Worm (Caenorhabditis elegans) whole organism, L4 larva: ENCODE data around the gene C54G7.1.

Experiments
- F10B5.3 ChIP-seq: sonication (generic microtip); optimal IDR thresholded peaks from 2 replicates; lab custom pipeline; 2016; ENCODE audit warnings: mild to moderate bottlenecking, missing genetic modification characterization, missing compliant biosample characterization
- F37D6.2 ChIP-seq: sonication (generic microtip); optimal IDR thresholded peaks from 2 replicates; lab custom pipeline; 2016; ENCODE audit warnings: mild to moderate bottlenecking, missing genetic modification characterization, missing compliant biosample characterization
- F44E2.7 ChIP-seq: fragments of 200-800 bp; sonication (Bioruptor generic); IDR thresholded peaks from 2 replicates; pipeline ENCODE4 v2.1.2; 2022; ENCODE audit warnings: missing genetic modification characterization, missing compliant biosample characterization
- R02D3.7 ChIP-seq: fragments of 150-350 bp; sonication (generic microtip); optimal IDR thresholded peaks from 3 replicates; lab custom pipeline; 2014; ENCODE audit warnings: missing biosample characterization, missing genetic modification characterization
- T20F7.1 ChIP-seq: fragments of 200-800 bp; sonication (Bioruptor generic); optimal IDR thresholded peaks from 2 replicates; lab custom pipeline; 2018; ENCODE audit warnings: mild to moderate bottlenecking, missing genetic modification characterization, missing compliant biosample characterization
- Y48G9A.11 ChIP-seq: fragments of 200-800 bp; sonication (Bioruptor generic); IDR thresholded peaks from 2 replicates; pipeline ENCODE4 v1.3.6; 2022; ENCODE audit warnings: missing genetic modification reagents, missing genetic modification characterization, missing compliant biosample characterization
- Y5F2A.4 ChIP-seq: fragments of 200-800 bp; sonication (Bioruptor generic); optimal IDR thresholded peaks from 2 replicates; lab custom pipeline; 2018; ENCODE audit warnings: mild to moderate bottlenecking, missing genetic modification characterization, missing compliant biosample characterization
- Y75B8A.6 ChIP-seq: fragments of 200-800 bp; sonication (Bioruptor generic); IDR thresholded peaks from 2 replicates; pipeline ENCODE4 v1.3.6; 2022; ENCODE audit warnings: missing genetic modification reagents, missing genetic modification characterization, missing compliant biosample characterization
- ZK337.2 ChIP-seq: fragments of 200-800 bp; sonication (Bioruptor generic); IDR thresholded peaks from 2 replicates; pipeline ENCODE4 v1.3.6; 2022; ENCODE audit warnings: missing genetic modification reagents, missing genetic modification characterization, missing compliant biosample characterization
- aha-1 ChIP-seq: fragments of 150-350 bp; peaks from one replicate; lab custom pipeline; 2014; ENCODE audit warnings: missing biosample characterization, missing genetic modification characterization
- ama-1 ChIP-seq: fragments of 150-350 bp; optimal IDR thresholded peaks from 2 replicates; lab custom pipeline; 2014; ENCODE audit warnings: inconsistent platforms, mixed read lengths
- arid-1 ChIP-seq: fragments of 200-800 bp; sonication (Bioruptor generic); conservative IDR thresholded peaks from 2 replicates; pipeline ENCODE4 v1.3.6; 2022; ENCODE audit warnings: missing genetic modification reagents, missing genetic modification characterization, missing compliant biosample characterization
- attf-4 ChIP-seq: sonication (generic microtip); optimal IDR thresholded peaks from 3 replicates; lab custom pipeline; 2017; ENCODE audit warnings: missing biosample characterization, missing genetic modification characterization
- ceh-20 ChIP-seq: fragments of 200-800 bp; sonication (Bioruptor generic); IDR thresholded peaks from 2 replicates; pipeline ENCODE4 v1.3.6; 2022; ENCODE audit warnings: missing genetic modification reagents, missing genetic modification characterization, missing compliant biosample characterization
- ceh-62 ChIP-seq: sonication (generic microtip); optimal IDR thresholded peaks from 2 replicates; lab custom pipeline; 2017; ENCODE audit warnings: missing biosample characterization, missing genetic modification characterization
- ces-1 ChIP-seq: fragments of 150-350 bp; sonication (generic microtip); optimal IDR thresholded peaks from 4 replicates; lab custom pipeline; 2014; ENCODE audit warnings: missing biosample characterization, missing genetic modification reagents, missing genetic modification characterization
- daf-19 ChIP-seq: fragments of 200-800 bp; sonication (Bioruptor generic); conservative IDR thresholded peaks from 2 replicates; pipeline ENCODE4 v1.3.6; 2022; ENCODE audit warnings: missing genetic modification characterization, missing compliant biosample characterization
- daf-8 ChIP-seq: fragments of 200-800 bp; sonication (Bioruptor generic); IDR thresholded peaks from 2 replicates; pipeline ENCODE4 v1.3.6; 2022; ENCODE audit warnings: missing genetic modification characterization, missing compliant biosample characterization
- duxl-1 ChIP-seq: sonication (generic microtip); optimal IDR thresholded peaks from 2 replicates; lab custom pipeline; 2016; ENCODE audit warnings: mild to moderate bottlenecking, missing genetic modification characterization, moderate library complexity, missing compliant biosample characterization; ENCODE audit not compliant: poor library complexity
- dve-1 ChIP-seq: sonication (generic microtip); optimal IDR thresholded peaks from 2 replicates; lab custom pipeline; 2017; ENCODE audit warnings: antibody characterized with exemption, mild to moderate bottlenecking, missing genetic modification characterization, missing compliant biosample characterization; ENCODE audit not compliant: insufficient read depth
- fkh-10 ChIP-seq: fragments of 150-350 bp; optimal IDR thresholded peaks from 2 replicates; lab custom pipeline; 2014; ENCODE audit warnings: missing biosample characterization, missing genetic modification reagents, missing genetic modification characterization
- gei-8 ChIP-seq: fragments of 200-800 bp; sonication (Bioruptor generic); optimal IDR thresholded peaks from 2 replicates; lab custom pipeline; 2018; ENCODE audit warnings: mild to moderate bottlenecking, missing genetic modification characterization, missing compliant biosample characterization
- hif-1 ChIP-seq, 2 experiments: sonication (generic microtip); optimal IDR thresholded peaks; 2 replicates each; lab custom pipeline; 2016 to 2017; ENCODE audit warnings: missing compliant biosample characterization in 2 of 2, missing genetic modification characterization in 2 of 2, missing genetic modification reagents in 2 of 2, missing genotype in 2 of 2, mild to moderate bottlenecking in 1 of 2
- hmg-1.1 ChIP-seq: fragments of 200-800 bp; sonication (Bioruptor generic); IDR thresholded peaks from 2 replicates; pipeline ENCODE4 v1.3.6; 2022; ENCODE audit warnings: missing genetic modification reagents, missing genetic modification characterization, missing compliant biosample characterization
- jun-1 ChIP-seq: fragments of 150-350 bp; optimal IDR thresholded peaks from 2 replicates; lab custom pipeline; 2014; ENCODE audit warnings: missing biosample characterization, missing genetic modification reagents, missing genetic modification characterization
- lim-7 ChIP-seq: fragments of 200-800 bp; sonication (Bioruptor generic); IDR thresholded peaks from 2 replicates; pipeline ENCODE4 v1.3.6; 2022; ENCODE audit warnings: missing genetic modification characterization, missing compliant biosample characterization
- lin-13 ChIP-seq: fragments of 150-350 bp; optimal IDR thresholded peaks from 2 replicates; lab custom pipeline; 2014; ENCODE audit warnings: missing biosample characterization, missing genetic modification reagents, missing genetic modification characterization
- lin-29 ChIP-seq: fragments of 200-800 bp; sonication (Bioruptor generic); IDR thresholded peaks from 2 replicates; pipeline ENCODE4 v1.3.6; 2022; ENCODE audit warnings: missing genetic modification reagents, missing genetic modification characterization, missing compliant biosample characterization
- lin-38 ChIP-seq: fragments of 200-800 bp; sonication (Bioruptor generic); IDR thresholded peaks from 2 replicates; pipeline ENCODE4 v1.3.6; 2022; ENCODE audit warnings: missing genetic modification reagents, missing genetic modification characterization, missing compliant biosample characterization
- lin-39 ChIP-seq: fragments of 150-350 bp; optimal IDR thresholded peaks from 2 replicates; lab custom pipeline; 2014; ENCODE audit warnings: missing biosample characterization, missing genetic modification reagents, missing genetic modification characterization
- madf-5 ChIP-seq, 2 experiments: fragments of 200-800 bp; sonication (Bioruptor generic); IDR thresholded peaks; 2 replicates each; pipeline ENCODE4 v1.3.6; 2022; ENCODE audit warnings: missing compliant biosample characterization in 2 of 2, missing genetic modification characterization in 2 of 2
- mdl-1 ChIP-seq, 2 experiments: fragments of 150-350 bp in 1 of 2; sonication (generic microtip) in 1 of 2; optimal IDR thresholded peaks; 2 replicates each; lab custom pipeline; 2014 to 2017; ENCODE audit warnings: missing biosample characterization in 2 of 2, missing genetic modification characterization in 2 of 2
- mdt-29 ChIP-seq: fragments of 200-800 bp; sonication (Bioruptor generic); IDR thresholded peaks from 2 replicates; pipeline ENCODE4 v1.3.6; 2022; ENCODE audit warnings: missing genetic modification reagents, missing genetic modification characterization, missing compliant biosample characterization
- mes-2 ChIP-seq: sonication (generic microtip); optimal IDR thresholded peaks from 2 replicates; lab custom pipeline; 2016; ENCODE audit warnings: missing genotype, mild to moderate bottlenecking, missing genetic modification characterization, missing compliant biosample characterization; ENCODE audit not compliant: poor library complexity, severe bottlenecking
- nhr-28 ChIP-seq: fragments of 150-350 bp; optimal IDR thresholded peaks from 2 replicates; lab custom pipeline; 2014; ENCODE audit warnings: missing biosample characterization, missing genetic modification characterization
- nhr-41 ChIP-seq: fragments of 200-800 bp; sonication (Bioruptor generic); IDR thresholded peaks from 2 replicates; pipeline ENCODE4 v1.3.6; 2022; ENCODE audit warnings: missing genetic modification reagents, missing genetic modification characterization, missing compliant biosample characterization
- nhr-6 ChIP-seq: fragments of 150-350 bp; optimal IDR thresholded peaks from 2 replicates; lab custom pipeline; 2014; ENCODE audit warnings: missing biosample characterization, missing genetic modification characterization
- nhr-77 ChIP-seq: fragments of 150-350 bp; optimal IDR thresholded peaks from 2 replicates; lab custom pipeline; 2014; ENCODE audit warnings: missing biosample characterization, missing genetic modification characterization
- pha-4 ChIP-seq, 2 experiments: fragments of 150-350 bp in 1 of 2; fragments of 200-800 bp in 1 of 2; sonication (Bioruptor generic) in 1 of 2; IDR thresholded peaks in 1 of 2; optimal IDR thresholded peaks in 1 of 2; 2 replicates each; pipeline versions ENCODE4 v1.3.6 to Lab custom; 2014 to 2022; ENCODE audit warnings: missing genetic modification characterization in 2 of 2, missing genetic modification reagents in 2 of 2, missing biosample characterization in 1 of 2, missing compliant biosample characterization in 1 of 2
- php-3 ChIP-seq: fragments of 200-800 bp; sonication (Bioruptor generic); IDR thresholded peaks from 2 replicates; pipeline ENCODE4 v1.3.6; 2022; ENCODE audit warnings: missing genetic modification reagents, missing genetic modification characterization, missing compliant biosample characterization
- pqm-1 ChIP-seq: sonication (generic microtip); optimal IDR thresholded peaks from 2 replicates; lab custom pipeline; 2017; ENCODE audit warnings: missing biosample characterization, missing genetic modification characterization
- set-16 ChIP-seq: fragments of 200-800 bp; sonication (Bioruptor generic); IDR thresholded peaks from 2 replicates; pipeline ENCODE4 v1.3.6; 2022; ENCODE audit warnings: missing genetic modification reagents, missing genetic modification characterization, missing compliant biosample characterization
- skn-1 ChIP-seq: fragments of 150-350 bp; optimal IDR thresholded peaks from 2 replicates; lab custom pipeline; 2014; ENCODE audit warnings: missing biosample characterization, missing genetic modification characterization
- snpc-4 ChIP-seq: fragments of 150-350 bp; optimal IDR thresholded peaks from 2 replicates; lab custom pipeline; 2014; ENCODE audit warnings: missing biosample characterization, missing genetic modification characterization
- spr-1 ChIP-seq: sonication (generic microtip); optimal IDR thresholded peaks from 2 replicates; lab custom pipeline; 2016; ENCODE audit warnings: mild to moderate bottlenecking, missing genetic modification characterization, missing compliant biosample characterization
- zag-1 ChIP-seq: fragments of 150-350 bp; optimal IDR thresholded peaks from 2 replicates; lab custom pipeline; 2014; ENCODE audit warnings: missing biosample characterization, missing genetic modification characterization
- zfp-2 ChIP-seq: sonication (generic microtip); optimal IDR thresholded peaks from 2 replicates; lab custom pipeline; 2016; ENCODE audit warnings: mild to moderate bottlenecking, missing genetic modification characterization, missing compliant biosample characterization
- zip-11 ChIP-seq: fragments of 200-800 bp; sonication (Bioruptor generic); IDR thresholded peaks from 2 replicates; pipeline ENCODE4 v1.3.6; 2022; ENCODE audit warnings: missing genetic modification characterization, missing compliant biosample characterization
- zip-2 ChIP-seq: fragments of 150-350 bp; optimal IDR thresholded peaks from 2 replicates; lab custom pipeline; 2014; ENCODE audit warnings: missing biosample characterization, missing genetic modification characterization
- ztf-7 ChIP-seq: fragments of 150-350 bp; optimal IDR thresholded peaks from 2 replicates; lab custom pipeline; 2014; ENCODE audit warnings: missing biosample characterization, missing genetic modification characterization

C54G7.1 gene

DNA sequence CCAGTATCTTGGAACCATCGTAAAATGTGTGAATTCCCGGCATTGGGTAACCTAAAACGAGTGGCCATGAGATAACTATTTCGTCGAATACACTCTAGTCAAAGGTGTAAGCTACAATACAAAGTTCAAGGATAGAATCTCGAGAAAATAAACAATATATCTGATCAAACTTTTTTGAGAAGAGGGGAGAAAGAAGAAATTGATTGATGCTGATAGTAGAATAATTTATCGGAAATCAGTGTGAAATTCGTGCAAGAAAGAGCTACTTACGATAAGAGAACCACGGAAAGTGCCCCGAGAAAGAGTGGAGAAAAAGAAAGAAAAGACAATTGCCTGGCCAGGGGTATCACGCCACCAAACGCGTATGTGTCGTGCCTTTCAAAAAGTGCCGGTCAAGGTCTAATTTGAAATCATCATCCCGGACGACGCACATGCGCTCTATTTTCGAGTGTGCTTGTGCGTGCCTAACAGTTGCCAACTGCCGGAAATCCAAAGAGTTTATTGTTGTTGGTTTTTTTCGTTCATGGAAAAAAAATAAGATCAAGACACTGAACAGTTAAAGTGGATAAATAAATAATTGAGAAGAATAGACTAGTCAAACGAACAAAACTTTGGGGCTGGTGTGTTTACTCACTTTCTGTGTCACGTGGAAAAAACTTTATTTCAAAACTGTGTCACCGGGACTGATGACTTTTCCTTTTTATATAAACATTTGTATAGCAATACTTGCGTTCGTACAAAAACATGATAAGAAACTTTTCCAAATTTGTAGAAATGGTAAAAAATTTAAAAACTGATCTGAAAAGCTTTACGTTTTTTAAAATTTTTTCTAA, 20.8 kb upstream of the C54G7.1 start, which contains the start of gene mboa-3 (continued):
- TF ChIP-seq zfp-2 (no peak), skn-1 (tag; lab: Kevin White, UChicago) (no peak), zip-11 (GFP tag; lab: Robert Waterston, UW) (no peak), lin-13 (GFP tag; lab: Kevin White, UChicago) (no peak), nhr-28 (tag; lab: Kevin White, UChicago) (peak; percentile 51), T20F7.1 (GFP tag; lab: Kevin White, UChicago) (no peak), hif-1 (tag; optimal IDR thresholded peaks at IDR 0.05; lab: Kevin White, UChicago) (no peak), madf-5 (GFP tag; IDR thresholded peaks at IDR 0.05; lab: Robert Waterston, UW) (no peak), php-3 (no peak), arid-1 (GFP tag; lab: Robert Waterston, UW) (no peak), fkh-10 (GFP tag; lab: Kevin White, UChicago) (no peak), F37D6.2 (no peak), nhr-41 (no peak), mdt-29 (no peak), Y75B8A.6 (GFP tag; lab: Robert Waterston, UW) (no peak), ceh-62 (no peak), spr-1 (tag; lab: Kevin White, UChicago) (no peak), ama-1 (no peak), Y48G9A.11 (no peak), zag-1 (no peak), aha-1 (tag; lab: Kevin White, UChicago) (peak; percentile 97), hmg-1.1 (GFP tag; lab: Robert Waterston, UW) (0 out of 2 replicates have a peak, but pooled peaks have one; percentile 10), jun-1 (tag; lab: Kevin White, UChicago) (no peak), lin-29 (GFP tag; lab: Robert Waterston, UW) (no peak), nhr-6 (no peak), daf-8 (no peak), duxl-1 (tag; lab: Kevin White, UChicago) (no peak), ztf-7 (tag; lab: Kevin White, UChicago) (no peak), lin-39 (no peak), pha-4 (GFP tag; IDR thresholded peaks at IDR 0.05; lab: Robert Waterston, UW) (peak; percentile 14; the same call in 1 of the 2 replicates), pha-4 (tag; optimal IDR thresholded peaks at IDR 0.05; lab: Kevin White, UChicago) (peak; percentile 52), dve-1 (peak; percentile 22), R02D3.7 (tag; lab: Kevin White, UChicago) (no peak), gei-8 (no peak), nhr-77 (no peak), set-16 (GFP tag; lab: Robert Waterston, UW) (no peak), mes-2 (tag; lab: Kevin White, UChicago) (peak; percentile 17), attf-4 (tag; lab: Kevin White, UChicago) (no peak), ces-1 (GFP tag; lab: Kevin White, UChicago) (no peak), lim-7 (GFP tag; lab: Robert Waterston, UW) (0 out of 2 replicates have a peak, but pooled peaks have one; percentile 5), Y5F2A.4 (no peak), F44E2.7 (GFP tag; lab: Robert Waterston, UW) (no peak), ceh-20 (0 out of 2 replicates have a peak, but pooled peaks have one; percentile 15), ZK337.2 (GFP tag; lab: Robert Waterston, UW) (no peak), snpc-4 (tag; lab: Kevin White, UChicago) (no peak), F10B5.3 (tag; lab: Kevin White, UChicago) (no peak), lin-38 (no peak), zip-2 (tag; lab: Kevin White, UChicago) (no peak), daf-19 (GFP tag; lab: Robert Waterston, UW) (no peak), pqm-1 (tag; lab: Kevin White, UChicago) (peak; percentile 17), mdl-1 (tag; optimal IDR thresholded peaks at IDR 0.05; lab: Kevin White, UChicago) (peak in 1 of 2 experiments; percentile 84)
